Fruit fly (Drosophila melanogaster): ENCODE measurements around the gene Rpt3.
A peak's percentile ranks its signal among the peaks of the same experiment; 100 is the strongest.

Rpt3 gene

dm6 chrX:11081242-11081641 is 43.7 kb upstream of the Rpt3 start (continued):
- TF ChIP-seq Ets21C (GFP tag; optimal IDR thresholded peaks at IDR 0.05) = no peak
- peak; percentile 34 for TF ChIP-seq Ets96B (tag; optimal IDR thresholded peaks at IDR 0.05)
- TF ChIP-seq Eip78C (GFP tag) = peak; percentile 80
- TF ChIP-seq CG6854 (GFP tag; optimal IDR thresholded peaks at IDR 0.05) = no peak
- TF ChIP-seq Met (GFP tag; optimal IDR thresholded peaks at IDR 0.05) = no peak
- no peak for TF ChIP-seq lz (GFP tag; optimal IDR thresholded peaks at IDR 0.05)
- peak; percentile 6 for TF ChIP-seq Lpt (GFP tag; optimal IDR thresholded peaks at IDR 0.05)
- TF ChIP-seq Smox (GFP tag; optimal IDR thresholded peaks at IDR 0.05) = peak; percentile 9
- peak; percentile 64 for TF ChIP-seq OdsH (GFP tag; optimal IDR thresholded peaks at IDR 0.05)
- peak; percentile 26 for TF ChIP-seq cyc (GFP tag; optimal IDR thresholded peaks at IDR 0.05)
- no peak for TF ChIP-seq vri (GFP tag; optimal IDR thresholded peaks at IDR 0.05)
- TF ChIP-seq CG4318 (GFP tag; optimal IDR thresholded peaks at IDR 0.05) = peak; percentile 32
- TF ChIP-seq CG6163 (GFP tag; IDR thresholded peaks at IDR 0.05) = 0 out of 3 replicates have a peak, but pooled peaks have one; percentile 48
- TF ChIP-seq CG8319 (GFP tag; optimal IDR thresholded peaks at IDR 0.05) = no peak
- TF ChIP-seq achi (GFP tag; optimal IDR thresholded peaks at IDR 0.05) = peak; percentile 49
- TF ChIP-seq CG6808 (GFP tag; optimal IDR thresholded peaks at IDR 0.05) = peak; percentile 32
- peak; percentile 16 to 22 for TF ChIP-seq salr (GFP tag; optimal IDR thresholded peaks at IDR 0.05)
- peak; percentile 59 for TF ChIP-seq pdm3 (GFP tag; optimal IDR thresholded peaks at IDR 0.05)
- TF ChIP-seq CG3032 (tag; optimal IDR thresholded peaks at IDR 0.05) = no peak
- peak; percentile 54 for TF ChIP-seq Gug (GFP tag; IDR thresholded peaks at IDR 0.05)

DNA sequence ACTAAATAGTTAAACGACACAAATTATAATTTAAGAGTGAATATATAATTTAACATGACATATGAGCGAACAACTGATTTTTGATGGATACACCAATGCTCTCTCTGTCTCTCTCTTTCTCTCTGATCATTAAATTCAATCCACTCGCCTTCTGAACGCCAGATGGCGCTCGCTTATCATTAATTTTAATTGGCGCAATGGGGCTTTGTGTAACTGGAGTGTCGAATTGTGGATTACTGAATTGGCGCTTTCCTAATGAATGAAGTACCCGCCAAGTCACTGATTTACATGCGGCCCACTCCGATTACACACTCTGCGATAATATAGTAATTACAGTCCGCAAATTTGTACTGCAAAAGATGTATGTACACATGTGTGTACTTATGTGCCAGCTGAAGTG is 43.1 kb upstream of the Rpt3 start:
- TF ChIP-seq OdsH (GFP tag; optimal IDR thresholded peaks at IDR 0.05) (no peak), Eip78C (GFP tag) (peak; percentile 41)

dm6 chrX:11083007-11083406 is 41.9 kb upstream of the Rpt3 start:
- TF ChIP-seq CG11902 (GFP tag; optimal IDR thresholded peaks at IDR 0.05) (no peak), fkh (GFP tag; optimal IDR thresholded peaks at IDR 0.05) (no peak), Blimp-1 (GFP tag; optimal IDR thresholded peaks at IDR 0.05) (no peak), CG4318 (GFP tag; optimal IDR thresholded peaks at IDR 0.05) (no peak), dac (GFP tag; optimal IDR thresholded peaks at IDR 0.05) (no peak), Lpt (GFP tag; optimal IDR thresholded peaks at IDR 0.05) (no peak), Sox15 (GFP tag; optimal IDR thresholded peaks at IDR 0.05) (no peak), fd59A (GFP tag; optimal IDR thresholded peaks at IDR 0.05) (no peak), CG3032 (tag; optimal IDR thresholded peaks at IDR 0.05) (no peak)

DNA sequence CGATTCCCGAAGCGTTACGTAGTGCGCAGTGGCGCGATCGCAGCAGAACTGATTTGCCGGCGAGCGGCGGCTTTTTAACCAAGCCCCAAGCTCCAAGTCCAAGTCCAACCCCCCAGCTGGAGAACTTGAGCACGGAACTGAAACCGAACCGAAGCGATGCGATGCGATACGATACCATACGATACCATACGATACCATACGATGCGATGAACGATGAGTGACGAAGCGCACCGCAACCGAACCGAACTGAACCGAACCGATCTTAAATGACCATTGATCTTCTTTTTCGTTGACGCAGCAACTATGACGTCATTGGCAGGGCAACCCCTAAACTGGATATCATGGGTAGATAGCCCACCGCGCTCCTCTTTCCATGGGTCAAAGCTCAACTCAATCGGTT is 38.7 kb upstream of the Rpt3 start, which contains the start of gene sev:
TSS of gene sev (minus strand) at position 50 of the 400 bp plus-strand sequence.
- TF ChIP-seq Eip78C (GFP tag) (no peak), svp (GFP tag) (peak; percentile 39)

DNA sequence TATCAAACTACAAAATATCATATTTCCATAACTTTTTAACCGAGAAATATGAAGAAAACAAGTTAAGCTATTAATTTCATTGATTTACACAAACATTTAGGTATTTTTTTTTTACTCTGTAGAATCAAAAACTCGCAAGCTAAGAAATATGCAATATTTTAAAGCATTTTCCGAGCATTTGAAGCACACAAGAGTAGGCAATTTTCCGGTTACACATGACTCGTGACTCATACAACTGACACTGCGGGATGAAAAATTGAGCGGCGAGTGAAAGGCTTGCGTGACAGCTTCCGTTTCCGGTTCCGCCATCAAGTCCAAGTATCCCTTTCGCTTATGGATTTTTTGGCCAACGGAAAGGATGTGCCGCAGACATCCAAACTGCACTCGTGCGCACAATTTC is 37.5 kb upstream of the Rpt3 start:
- no peak for TF ChIP-seq Sox102F (GFP tag; optimal IDR thresholded peaks at IDR 0.05)
- no peak for TF ChIP-seq CG11294 (GFP tag; IDR thresholded peaks at IDR 0.05)
- 0 out of 3 replicates have a peak, but pooled peaks have one; percentile 13 for TF ChIP-seq eg (GFP tag; IDR thresholded peaks at IDR 0.05)
- TF ChIP-seq achi (GFP tag; optimal IDR thresholded peaks at IDR 0.05) = peak; percentile 9
- TF ChIP-seq Met (GFP tag; optimal IDR thresholded peaks at IDR 0.05) = no peak
- peak; percentile 45 for TF ChIP-seq svp (GFP tag)
- TF ChIP-seq Eip78C (GFP tag) = peak; percentile 64
- TF ChIP-seq CG10631 (GFP tag; optimal IDR thresholded peaks at IDR 0.05) = no peak
- TF ChIP-seq Sox15 (GFP tag; optimal IDR thresholded peaks at IDR 0.05) = no peak
- no peak for TF ChIP-seq CG6808 (GFP tag; optimal IDR thresholded peaks at IDR 0.05)

- TF ChIP-seq CG6276 (GFP tag; optimal IDR thresholded peaks at IDR 0.05) (peak; percentile 21), Hr4 (GFP tag; optimal IDR thresholded peaks at IDR 0.05) (peak; percentile 31), lz (GFP tag; optimal IDR thresholded peaks at IDR 0.05) (peak; percentile 16), esn (GFP tag; optimal IDR thresholded peaks at IDR 0.05) (peak; percentile 48), Smox (GFP tag; optimal IDR thresholded peaks at IDR 0.05) (peak; percentile 7), CG6808 (GFP tag; optimal IDR thresholded peaks at IDR 0.05) (peak; percentile 2), cyc (GFP tag; optimal IDR thresholded peaks at IDR 0.05) (peak; percentile 8), topi (GFP tag; optimal IDR thresholded peaks at IDR 0.05) (peak; percentile 35), CG10669 (GFP tag; optimal IDR thresholded peaks at IDR 0.05) (peak; percentile 12), svp (GFP tag) (peak; percentile 61), CG10631 (GFP tag; optimal IDR thresholded peaks at IDR 0.05) (no peak), CG9139 (GFP tag; optimal IDR thresholded peaks at IDR 0.05) (no peak), Eip78C (GFP tag) (peak; percentile 47), CG32006 (GFP tag; optimal IDR thresholded peaks at IDR 0.05) (peak; percentile 47), Sox102F (GFP tag; optimal IDR thresholded peaks at IDR 0.05) (peak; percentile 40), spab (GFP tag; optimal IDR thresholded peaks at IDR 0.05) (no peak), Met (GFP tag; optimal IDR thresholded peaks at IDR 0.05) (peak; percentile 38), Hr39 (GFP tag; optimal IDR thresholded peaks at IDR 0.05) (peak; percentile 19)
Observed at dm6 chrX:11088778-11089340, 36.0 kb upstream of the Rpt3 start, which contains the start of gene Vago. Gene Vago, plus strand, starts transcription at chrX:11089290.

All from whole organism, prepupa.